Fruit fly (Drosophila melanogaster): Measurements from ENCODE around the gene nSyb.

nSyb gene

DNA sequence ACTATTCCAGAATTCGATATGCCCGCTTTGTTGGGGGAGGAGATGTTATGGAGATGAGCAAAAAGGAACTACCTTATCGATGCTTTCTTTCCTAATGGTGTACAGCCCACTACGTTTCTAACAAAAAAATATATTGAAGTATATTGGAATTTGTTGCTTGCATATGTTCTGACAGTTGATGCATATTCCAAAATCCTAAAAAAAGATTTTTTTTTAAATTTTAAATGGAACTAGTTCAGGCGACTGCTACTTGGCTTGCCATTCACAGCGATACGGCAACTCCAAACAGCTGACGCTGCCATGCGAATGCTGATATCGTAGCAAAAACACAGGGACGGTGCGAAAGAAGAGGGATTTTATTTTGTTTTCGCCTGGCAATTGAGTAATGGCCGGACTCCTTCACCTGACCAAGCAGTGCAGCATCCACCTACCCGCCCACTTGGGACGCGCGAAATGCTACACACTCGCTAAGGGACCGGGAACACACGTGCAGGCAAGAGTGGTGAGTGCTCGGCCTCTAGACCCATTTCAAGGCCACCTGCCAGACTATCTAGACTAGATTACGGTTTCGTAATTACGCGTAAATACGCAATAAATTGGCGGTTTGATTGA is 19.3 kb downstream of the nSyb start, which contains the start of the genes CG13926, ABCB7 and CG33230 (continued):
- TF ChIP-seq Bdp1 (GFP tag; optimal IDR thresholded peaks at IDR 0.05) (peak; percentile 13), fru (optimal IDR thresholded peaks at IDR 0.05) (no peak), zfh2 (GFP tag; optimal IDR thresholded peaks at IDR 0.05) (peak; percentile 31), tgo (GFP tag; IDR thresholded peaks at IDR 0.05) (no peak), Dbx (GFP tag; IDR thresholded peaks at IDR 0.05) (0 out of 3 replicates have a peak, but pooled peaks have one; percentile 42), repo (GFP tag; optimal IDR thresholded peaks at IDR 0.05) (no peak), mld (GFP tag; IDR thresholded peaks at IDR 0.05; ENCODE audit: partially characterized antibody) (no peak), CHES-1-like (GFP tag; optimal IDR thresholded peaks at IDR 0.05) (peak; percentile 16), CG10267 (tag; optimal IDR thresholded peaks at IDR 0.05) (peak; percentile 39), bab2 (GFP tag; optimal IDR thresholded peaks at IDR 0.05) (peak; percentile 36), CG14050 (GFP tag; IDR thresholded peaks at IDR 0.05) (no peak), CG11093 (GFP tag; IDR thresholded peaks at IDR 0.05) (no peak), Dek (tag; optimal IDR thresholded peaks at IDR 0.05) (peak; percentile 1), nau (GFP tag; optimal IDR thresholded peaks at IDR 0.05) (no peak), fu2 (GFP tag; optimal IDR thresholded peaks at IDR 0.05) (peak; percentile 6), CG3847 (GFP tag; IDR thresholded peaks at IDR 0.05) (peak; percentile 38; the same call in 1 of the 2 replicates), CG13424 (tag; optimal IDR thresholded peaks at IDR 0.05) (peak; percentile 39), Bteb2 (GFP tag; optimal IDR thresholded peaks at IDR 0.05) (no peak), CG2120 (GFP tag; optimal IDR thresholded peaks at IDR 0.05) (peak; percentile 71), CG12071 (GFP tag; optimal IDR thresholded peaks at IDR 0.05) (no peak), ATbp (GFP tag; optimal IDR thresholded peaks at IDR 0.05) (no peak), E2f2 (GFP tag; IDR thresholded peaks at IDR 0.05) (no peak), CG9876 (GFP tag; optimal IDR thresholded peaks at IDR 0.05) (no peak), cwo (GFP tag; optimal IDR thresholded peaks at IDR 0.05) (peak; percentile 50), sob (GFP tag; IDR thresholded peaks at IDR 0.05) (no peak), Ravus (GFP tag; IDR thresholded peaks at IDR 0.05) (no peak), CG30020 (tag; optimal IDR thresholded peaks at IDR 0.05) (no peak), Lhr (GFP tag; optimal IDR thresholded peaks at IDR 0.05) (peak; percentile 8), C15 (GFP tag; IDR thresholded peaks at IDR 0.05) (no peak), CG6854 (GFP tag; optimal IDR thresholded peaks at IDR 0.05) (no peak), CG34376 (GFP tag; optimal IDR thresholded peaks at IDR 0.05) (peak; percentile 37), CG7372 (GFP tag; IDR thresholded peaks at IDR 0.05) (no peak), CG3065 (GFP tag; optimal IDR thresholded peaks at IDR 0.05) (no peak), dysf (GFP tag; IDR thresholded peaks at IDR 0.05) (0 out of 3 replicates have a peak, but pooled peaks have one; percentile 30), hbn (GFP tag; IDR thresholded peaks at IDR 0.05; ENCODE audit: partially characterized antibody) (0 out of 2 replicates have a peak, but pooled peaks have one; percentile 21), CG4328 (GFP tag; optimal IDR thresholded peaks at IDR 0.05) (no peak), Nf-YB (GFP tag; optimal IDR thresholded peaks at IDR 0.05) (no peak), tin (GFP tag; optimal IDR thresholded peaks at IDR 0.05) (peak; percentile 23), Hand (GFP tag; optimal IDR thresholded peaks at IDR 0.05) (no peak), pfk (GFP tag; optimal IDR thresholded peaks at IDR 0.05) (no peak), CG33213 (GFP tag; optimal IDR thresholded peaks at IDR 0.05) (no peak), CG8089 (GFP tag; optimal IDR thresholded peaks at IDR 0.05) (no peak), CG11085 (GFP tag; IDR thresholded peaks at IDR 0.05) (no peak), CG8281 (tag; optimal IDR thresholded peaks at IDR 0.05) (no peak), CG4820 (GFP tag; optimal IDR thresholded peaks at IDR 0.05) (no peak), CG7271 (tag; optimal IDR thresholded peaks at IDR 0.05) (no peak), Xbp1 (GFP tag; optimal IDR thresholded peaks at IDR 0.05) (peak; percentile 7), HHEX (GFP tag; optimal IDR thresholded peaks at IDR 0.05) (no peak), CG6813 (GFP tag; optimal IDR thresholded peaks at IDR 0.05) (no peak), CG12155 (GFP tag; optimal IDR thresholded peaks at IDR 0.05) (peak; percentile 38), CG14014 (GFP tag; IDR thresholded peaks at IDR 0.05) (no peak)
